Worm (Caenorhabditis elegans) whole organism, L4/young adult: Measurements from ENCODE around the gene ZK177.11.
"Not testable (repeated sequence)": the region's sequence is repeated elsewhere in the genome, so short reads cannot be mapped to it uniquely, and the experiment has no call there.

Experiments
- W03F9.2 ChIP-seq: fragments of 150-350 bp; optimal IDR thresholded peaks from 2 replicates; lab custom pipeline; 2014; ENCODE audit warnings: missing biosample characterization, missing genetic modification characterization
- dao-5 ChIP-seq: sonication (generic microtip); optimal IDR thresholded peaks from 2 replicates; lab custom pipeline; 2016; ENCODE audit warnings: missing genotype, missing genetic modification characterization, moderate library complexity, missing compliant biosample characterization

ce11 chrII:5534939-5535338 is 12.2 kb downstream of the ZK177.11 start, which contains the start of gene hlh-25:
- TF ChIP-seq W03F9.2; dao-5 (tag; lab: Kevin White, UChicago): not testable (repeated sequence)
